Fruit fly (Drosophila melanogaster) whole organism, embryonic: ENCODE data around the gene shv.
A peak's percentile ranks its signal among the peaks of the same experiment; 100 is the strongest.

ENCODE experiments used
- ATbp ChIP-seq: fragments of 200-800 bp; sonication (Bioruptor generic); optimal IDR thresholded peaks from 2 replicates; lab custom pipeline; 2017; ENCODE audit warnings: missing biosample characterization, mild to moderate bottlenecking, missing genetic modification characterization, missing genetic modification reagents
- Adf1 ChIP-seq: fragments of 200-800 bp; sonication (Bioruptor generic); IDR thresholded peaks from 2 replicates; pipeline ENCODE4 v1.3.6; 2022; ENCODE audit warnings: missing biosample characterization, missing genetic modification characterization
- Asciz ChIP-seq: fragments of 200-800 bp; sonication (Bioruptor generic); optimal IDR thresholded peaks from 2 replicates; lab custom pipeline; 2017; ENCODE audit warnings: missing biosample characterization, mild to moderate bottlenecking, missing genetic modification characterization, missing genetic modification reagents
- CG10274 ChIP-seq: fragments of 200-800 bp; sonication (Bioruptor generic); optimal IDR thresholded peaks from 3 replicates; lab custom pipeline; 2017; ENCODE audit warnings: missing biosample characterization, mild to moderate bottlenecking, missing genetic modification characterization
- CG10543 ChIP-seq: fragments of 200-800 bp; sonication (Bioruptor generic); optimal IDR thresholded peaks from 3 replicates; lab custom pipeline; 2017; ENCODE audit warnings: missing biosample characterization, mild to moderate bottlenecking, missing genetic modification characterization, moderate library complexity
- CG10654 ChIP-seq: fragments of 200-800 bp; sonication (Bioruptor generic); optimal IDR thresholded peaks from 2 replicates; lab custom pipeline; 2016; ENCODE audit warnings: missing biosample characterization, missing genetic modification characterization
- CG11504 ChIP-seq: fragments of 200-800 bp; sonication (Bioruptor generic); optimal IDR thresholded peaks from 3 replicates; lab custom pipeline; 2019; ENCODE audit warnings: missing biosample characterization, mild to moderate bottlenecking, missing genetic modification characterization, moderate library complexity
- CG12155 ChIP-seq: fragments of 200-800 bp; sonication (Bioruptor generic); optimal IDR thresholded peaks from 3 replicates; lab custom pipeline; 2016; ENCODE audit warnings: missing biosample characterization, missing genetic modification characterization
- CG13424 ChIP-seq: fragments of 200-800 bp; sonication (Bioruptor generic); optimal IDR thresholded peaks from 2 replicates; lab custom pipeline; 2019; ENCODE audit warnings: missing biosample characterization, mild to moderate bottlenecking, missing genetic modification characterization, moderate library complexity
- CG14710 ChIP-seq: fragments of 200-800 bp; sonication (Bioruptor generic); optimal IDR thresholded peaks from 3 replicates; lab custom pipeline; 2019; ENCODE audit warnings: missing biosample characterization, mild to moderate bottlenecking, missing genetic modification characterization, moderate library complexity
- CG15601 ChIP-seq: fragments of 200-800 bp; sonication (Bioruptor generic); optimal IDR thresholded peaks from 3 replicates; lab custom pipeline; 2019; ENCODE audit warnings: missing biosample characterization, mild to moderate bottlenecking, missing genetic modification characterization, moderate library complexity
- CG16863 ChIP-seq: fragments of 200-800 bp; sonication (Bioruptor generic); optimal IDR thresholded peaks from 3 replicates; lab custom pipeline; 2016; ENCODE audit warnings: missing biosample characterization, missing genetic modification characterization
- CG17328 ChIP-seq: fragments of 200-800 bp; sonication (Bioruptor generic); IDR thresholded peaks from 2 replicates; pipeline ENCODE4 v1.3.6; 2022; ENCODE audit warnings: missing biosample characterization, missing genetic modification characterization
- CG17385 ChIP-seq: fragments of 200-800 bp; sonication (Bioruptor generic); optimal IDR thresholded peaks from 3 replicates; lab custom pipeline; 2018; ENCODE audit warnings: missing biosample characterization, mild to moderate bottlenecking, missing genetic modification characterization
- CG2120 ChIP-seq: fragments of 200-800 bp; sonication (Bioruptor generic); optimal IDR thresholded peaks from 3 replicates; lab custom pipeline; 2016; ENCODE audit warnings: missing biosample characterization, missing genetic modification characterization
- CG2129 ChIP-seq: fragments of 200-800 bp; sonication (Bioruptor generic); IDR thresholded peaks from 2 replicates; pipeline ENCODE4 v1.3.6; 2022; ENCODE audit warnings: missing biosample characterization, missing genetic modification characterization; ENCODE audit not compliant: partially characterized antibody
- CG2712 ChIP-seq: fragments of 200-800 bp; optimal IDR thresholded peaks from 3 replicates; lab custom pipeline; 2019; ENCODE audit warnings: missing biosample characterization, mild to moderate bottlenecking, missing genetic modification characterization, moderate library complexity
- CG31224 ChIP-seq: fragments of 200-800 bp; sonication (Bioruptor generic); IDR thresholded peaks from 2 replicates; pipeline ENCODE4 v1.3.6; 2022; ENCODE audit warnings: missing biosample characterization, missing genetic modification characterization
- CG33213 ChIP-seq: fragments of 200-800 bp; sonication (Bioruptor generic); optimal IDR thresholded peaks from 3 replicates; lab custom pipeline; 2016; ENCODE audit warnings: missing biosample characterization, missing genetic modification characterization
- CHES-1-like ChIP-seq: fragments of 200-800 bp; sonication (Bioruptor generic); optimal IDR thresholded peaks from 2 replicates; lab custom pipeline; 2016; ENCODE audit warnings: missing biosample characterization, missing genetic modification characterization
- D ChIP-seq, 2 experiments: fragments of 200-800 bp in 1 of 2; fragments of >200 bp in 1 of 2; sonication (Bioruptor generic) in 1 of 2; optimal IDR thresholded peaks; 2 replicates in 1 of 2; 3 replicates in 1 of 2; lab custom pipeline; 2017; ENCODE audit warnings: mild to moderate bottlenecking in 1 of 2, missing biosample characterization in 1 of 2, missing genetic modification characterization in 1 of 2, missing genetic modification reagents in 1 of 2
- Dbx ChIP-seq: fragments of 200-800 bp; sonication (Bioruptor generic); IDR thresholded peaks from 3 replicates; pipeline ENCODE4 v1.3.6; 2022; ENCODE audit warnings: missing biosample characterization, missing genetic modification characterization
- Dip2 ChIP-seq: fragments of 200-800 bp; sonication (Bioruptor generic); IDR thresholded peaks from 2 replicates; pipeline ENCODE4 v1.3.6; 2022; ENCODE audit warnings: missing biosample characterization, missing genetic modification characterization
- Fer1 ChIP-seq: fragments of 200-800 bp; sonication (Bioruptor generic); optimal IDR thresholded peaks from 2 replicates; lab custom pipeline; 2017; ENCODE audit warnings: missing biosample characterization, mild to moderate bottlenecking, missing genetic modification characterization
- Hey ChIP-seq: fragments of 200-800 bp; sonication (Bioruptor generic); optimal IDR thresholded peaks from 3 replicates; lab custom pipeline; 2018; ENCODE audit warnings: missing biosample characterization, mild to moderate bottlenecking, missing genetic modification characterization
- Med ChIP-seq: fragments of 200-800 bp; sonication (Bioruptor generic); peaks from one replicate; lab custom pipeline; 2016; ENCODE audit warnings: missing biosample characterization, missing genetic modification characterization, mild to moderate bottlenecking, inconsistent platforms, moderate library complexity
- Nf-YC ChIP-seq: fragments of 200-800 bp; optimal IDR thresholded peaks from 3 replicates; lab custom pipeline; 2019; ENCODE audit warnings: missing biosample characterization, mild to moderate bottlenecking, missing genetic modification characterization, moderate library complexity
- Pdp1 ChIP-seq, 2 experiments: fragments of 200-800 bp; sonication (Bioruptor generic); optimal IDR thresholded peaks; 3 replicates each; lab custom pipeline; 2016; ENCODE audit warnings: missing biosample characterization in 2 of 2, missing genetic modification characterization in 2 of 2, mild to moderate bottlenecking in 1 of 2, moderate library complexity in 1 of 2
- Scr ChIP-seq: fragments of 200-800 bp; sonication (Bioruptor generic); IDR thresholded peaks from 2 replicates; pipeline ENCODE4 v1.3.6; 2022; ENCODE audit warnings: missing biosample characterization, missing genetic modification characterization; ENCODE audit not compliant: partially characterized antibody
- Xbp1 ChIP-seq: fragments of 200-800 bp; sonication (Bioruptor generic); optimal IDR thresholded peaks from 3 replicates; lab custom pipeline; 2016; ENCODE audit warnings: missing biosample characterization, mild to moderate bottlenecking, missing genetic modification characterization
- cas ChIP-seq: fragments of 200-800 bp; sonication (Bioruptor generic); IDR thresholded peaks from 2 replicates; pipeline ENCODE4 v1.3.6; 2022; ENCODE audit warnings: missing biosample characterization, missing genetic modification characterization
- ems ChIP-seq: fragments of 200-800 bp; sonication (Bioruptor generic); optimal IDR thresholded peaks from 3 replicates; lab custom pipeline; 2016; ENCODE audit warnings: missing biosample characterization, missing genetic modification characterization
- ewg ChIP-seq: fragments of 200-800 bp; sonication (Bioruptor generic); optimal IDR thresholded peaks from 3 replicates; lab custom pipeline; 2017; ENCODE audit warnings: mild to moderate bottlenecking, missing biosample characterization, missing genetic modification reagents, missing genetic modification characterization
- jing ChIP-seq: fragments of 200-800 bp; sonication (Bioruptor generic); optimal IDR thresholded peaks from 2 replicates; lab custom pipeline; 2018; ENCODE audit warnings: missing biosample characterization, mild to moderate bottlenecking, missing genetic modification characterization
- lilli ChIP-seq: fragments of 200-800 bp; sonication (Bioruptor generic); optimal IDR thresholded peaks from 3 replicates; lab custom pipeline; 2016; ENCODE audit warnings: missing biosample characterization, missing genetic modification characterization
- mirr ChIP-seq: fragments of 200-800 bp; sonication (Bioruptor generic); optimal IDR thresholded peaks from 3 replicates; lab custom pipeline; 2018; ENCODE audit warnings: missing biosample characterization, mild to moderate bottlenecking, missing genetic modification characterization
- mld ChIP-seq: fragments of 200-800 bp; sonication (Bioruptor generic); IDR thresholded peaks from 3 replicates; pipeline ENCODE4 v1.3.6; 2022; ENCODE audit warnings: missing biosample characterization, missing genetic modification characterization; ENCODE audit not compliant: partially characterized antibody
- nerfin-2 ChIP-seq: fragments of 200-800 bp; sonication (Bioruptor generic); IDR thresholded peaks from 2 replicates; pipeline ENCODE4 v1.3.6; 2022; ENCODE audit warnings: missing biosample characterization, missing genetic modification characterization; ENCODE audit not compliant: partially characterized antibody
- pan ChIP-seq, 4 experiments: fragments of >200 bp in 3 of 4; fragments of 200-800 bp in 1 of 4; sonication (Bioruptor generic) in 1 of 4; optimal IDR thresholded peaks in 3 of 4; IDR thresholded peaks in 1 of 4; 2 replicates each; pipeline versions ENCODE4 v1.3.6 to Lab custom; 2017 to 2022; ENCODE audit warnings: missing biosample characterization in 2 of 4, missing genetic modification characterization in 2 of 4, mixed read lengths in 1 of 4
- peb ChIP-seq: fragments of 200-800 bp; sonication (Bioruptor generic); IDR thresholded peaks from 2 replicates; pipeline ENCODE4 v1.3.6; 2022; ENCODE audit warnings: missing biosample characterization, missing genetic modification characterization
- prd ChIP-seq, 3 experiments: fragments of >200 bp in 2 of 3; fragments of 200-800 bp in 1 of 3; sonication (Bioruptor generic) in 1 of 3; optimal IDR thresholded peaks in 2 of 3; IDR thresholded peaks in 1 of 3; 2 replicates in 2 of 3; 3 replicates in 1 of 3; pipeline versions ENCODE4 v1.3.6 to Lab custom; 2017 to 2022; ENCODE audit warnings: missing biosample characterization in 1 of 3, missing genetic modification characterization in 1 of 3
- pzg ChIP-seq: fragments of 200-800 bp; sonication (Bioruptor generic); optimal IDR thresholded peaks from 3 replicates; lab custom pipeline; 2018; ENCODE audit warnings: missing biosample characterization, mild to moderate bottlenecking, missing genetic modification characterization, moderate library complexity
- row ChIP-seq: fragments of 200-800 bp; sonication (Bioruptor generic); IDR thresholded peaks from 3 replicates; pipeline ENCODE4 v1.3.6; 2022; ENCODE audit warnings: missing biosample characterization, missing genetic modification characterization
- sim ChIP-seq: fragments of 200-800 bp; sonication (Bioruptor generic); IDR thresholded peaks from 2 replicates; pipeline ENCODE4 v1.3.6; 2022; ENCODE audit warnings: missing biosample characterization, missing genetic modification characterization
- trh ChIP-seq: fragments of 200-800 bp; sonication (Bioruptor generic); optimal IDR thresholded peaks from 2 replicates; lab custom pipeline; 2016; ENCODE audit warnings: missing biosample characterization, missing genetic modification characterization
- zf30C ChIP-seq: fragments of 200-800 bp; sonication (Bioruptor generic); optimal IDR thresholded peaks from 3 replicates; lab custom pipeline; 2018; ENCODE audit warnings: missing biosample characterization, mild to moderate bottlenecking, missing genetic modification characterization

Gene shv

dm6 chr2L:427338-428234 lies 25.3 kb upstream of the shv start (continued):
- TF ChIP-seq lilli (GFP tag; lab: Kevin White, UChicago) (peak; percentile 6), Xbp1 (GFP tag; lab: Kevin White, UChicago) (peak; percentile 27), CG10543 (no peak), Fer1 (GFP tag; lab: Kevin White, UChicago) (no peak), row (peak; percentile 55; the same call in 2 of the 3 replicates), ewg (peak; percentile 20), CG16863 (no peak), nerfin-2 (no peak), CG13424 (tag; lab: Kevin White, UChicago) (no peak), ATbp (peak; percentile 28), mld (GFP tag; lab: Robert Waterston, UW) (no peak), Dbx (GFP tag; lab: Robert Waterston, UW) (no peak), Dip2 (GFP tag; lab: Robert Waterston, UW) (no peak), Pdp1 (GFP tag; optimal IDR thresholded peaks at IDR 0.05; lab: Kevin White, UChicago) (peak in 1 of 2 experiments; percentile 13), Adf1 (GFP tag; lab: Robert Waterston, UW) (peak; percentile 28; the same call in 1 of the 2 replicates), pzg (GFP tag; lab: Kevin White, UChicago) (no peak), CG31224 (no peak), Scr (no peak), CHES-1-like (peak; percentile 27), CG10274 (no peak), Med (GFP tag; lab: Kevin White, UChicago) (peak; percentile 44), zf30C (GFP tag; lab: Kevin White, UChicago) (peak; percentile 71), CG2712 (tag; lab: Kevin White, UChicago) (peak; percentile 6), prd (optimal IDR thresholded peaks at IDR 0.05; lab: Kevin White, UChicago) (no peak), prd (GFP tag; IDR thresholded peaks at IDR 0.05; lab: Robert Waterston, UW) (peak; percentile 62), ems (GFP tag; lab: Kevin White, UChicago) (no peak), CG2129 (GFP tag; lab: Robert Waterston, UW) (no peak), Hey (tag; lab: Kevin White, UChicago) (no peak), CG33213 (no peak), CG14710 (peak; percentile 4), CG10654 (GFP tag; lab: Kevin White, UChicago) (no peak), jing (no peak), D (optimal IDR thresholded peaks at IDR 0.05; lab: Kevin White, UChicago) (no peak), D (GFP tag; optimal IDR thresholded peaks at IDR 0.05; lab: Kevin White, UChicago) (no peak), CG15601 (tag; lab: Kevin White, UChicago) (no peak), CG2120 (GFP tag; lab: Kevin White, UChicago) (peak; percentile 8), CG11504 (tag; lab: Kevin White, UChicago) (no peak), CG17328 (peak; percentile 52; the same call in 1 of the 2 replicates), CG17385 (peak; percentile 5), Nf-YC (tag; lab: Kevin White, UChicago) (no peak), CG12155 (no peak), cas (no peak), sim (no peak), trh (GFP tag; lab: Kevin White, UChicago) (no peak), Asciz (no peak), pan (optimal IDR thresholded peaks at IDR 0.05; lab: Kevin White, UChicago) (no peak), pan (GFP tag; optimal IDR thresholded peaks at IDR 0.05 in 1 of 2, IDR thresholded peaks at IDR 0.05 in 1 of 2) (no peak), peb (GFP tag; lab: Robert Waterston, UW) (peak; percentile 26; the same call in 1 of the 2 replicates), mirr (GFP tag; lab: Kevin White, UChicago) (no peak)
